Worm (Caenorhabditis elegans) whole organism, young adult: Measurements from ENCODE around the gene F57G9.3.

Experiments used
- D2030.7 ChIP-seq: fragments of 200-800 bp; sonication (Bioruptor generic); IDR thresholded peaks from 2 replicates; pipeline ENCODE4 v1.3.6; 2022; ENCODE audit warnings: missing genetic modification reagents, missing genetic modification characterization, missing compliant biosample characterization
- F10E7.11 ChIP-seq: sonication (generic microtip); optimal IDR thresholded peaks from 2 replicates; lab custom pipeline; 2017; ENCODE audit warnings: mild to moderate bottlenecking, missing genetic modification characterization, moderate library complexity, missing compliant biosample characterization
- F49E8.2 ChIP-seq: sonication (generic microtip); optimal IDR thresholded peaks from 3 replicates; lab custom pipeline; 2017; ENCODE audit warnings: missing genetic modification characterization, mild to moderate bottlenecking, missing compliant biosample characterization, antibody characterized with exemption, moderate library complexity; ENCODE audit not compliant: insufficient read depth
- F52B5.7 ChIP-seq: sonication (generic microtip); optimal IDR thresholded peaks from 2 replicates; lab custom pipeline; 2016; ENCODE audit warnings: mild to moderate bottlenecking, missing genetic modification characterization, missing compliant biosample characterization
- K11D2.4 ChIP-seq: fragments of 200-800 bp; sonication (Bioruptor generic); IDR thresholded peaks from 2 replicates; pipeline ENCODE4 v1.3.6; 2022; ENCODE audit warnings: missing genetic modification reagents, missing genetic modification characterization, missing compliant biosample characterization
- K12H6.12 ChIP-seq: fragments of 200-800 bp; sonication (Bioruptor generic); optimal IDR thresholded peaks from 2 replicates; lab custom pipeline; 2018; ENCODE audit warnings: mild to moderate bottlenecking, missing genetic modification characterization, missing compliant biosample characterization
- T26A5.8 ChIP-seq: sonication (generic microtip); optimal IDR thresholded peaks from 2 replicates; lab custom pipeline; 2016; ENCODE audit warnings: missing genetic modification characterization, missing compliant biosample characterization
- akir-1 ChIP-seq: fragments of 200-800 bp; sonication (Bioruptor generic); optimal IDR thresholded peaks from 2 replicates; lab custom pipeline; 2018; ENCODE audit warnings: mild to moderate bottlenecking, missing genetic modification characterization, moderate library complexity, missing compliant biosample characterization
- aptf-2 ChIP-seq: fragments of 200-800 bp; sonication (Bioruptor generic); conservative IDR thresholded peaks from 2 replicates; pipeline ENCODE4 v1.3.6; 2022; ENCODE audit warnings: missing genetic modification reagents, missing genetic modification characterization, missing compliant biosample characterization
- atf-7 ChIP-seq: sonication (generic microtip); optimal IDR thresholded peaks from 2 replicates; lab custom pipeline; 2017; ENCODE audit warnings: mild to moderate bottlenecking, missing genetic modification characterization, missing compliant biosample characterization
- athp-1 ChIP-seq: sonication (generic microtip); optimal IDR thresholded peaks from 2 replicates; lab custom pipeline; 2017; ENCODE audit warnings: mild to moderate bottlenecking, missing genetic modification characterization, missing compliant biosample characterization
- attf-3 ChIP-seq: fragments of 200-800 bp; sonication (Bioruptor generic); conservative IDR thresholded peaks from 2 replicates; pipeline ENCODE4 v1.3.6; 2022; ENCODE audit warnings: missing genetic modification reagents, missing genetic modification characterization, missing compliant biosample characterization
- attf-5 ChIP-seq: fragments of 200-800 bp; sonication (Bioruptor generic); optimal IDR thresholded peaks from 2 replicates; lab custom pipeline; 2018; ENCODE audit warnings: mild to moderate bottlenecking, missing genetic modification characterization, missing compliant biosample characterization
- attf-6 ChIP-seq: fragments of 200-800 bp; sonication (Bioruptor generic); IDR thresholded peaks from 2 replicates; pipeline ENCODE4 v1.3.6; 2022; ENCODE audit warnings: missing genetic modification reagents, missing genetic modification characterization, missing compliant biosample characterization
- bed-1 ChIP-seq: fragments of 200-800 bp; sonication (Bioruptor generic); IDR thresholded peaks from 2 replicates; pipeline ENCODE4 v1.3.6; 2022; ENCODE audit warnings: missing genetic modification reagents, missing genetic modification characterization, missing compliant biosample characterization
- cebp-2 ChIP-seq: fragments of 200-800 bp; sonication (Bioruptor generic); IDR thresholded peaks from 2 replicates; pipeline ENCODE4 v1.3.6; 2022; ENCODE audit warnings: missing genetic modification characterization, missing compliant biosample characterization
- dox-1 ChIP-seq: fragments of 200-800 bp; sonication (Bioruptor generic); IDR thresholded peaks from 2 replicates; pipeline ENCODE4 v1.3.6; 2022; ENCODE audit warnings: missing genetic modification reagents, missing genetic modification characterization, missing compliant biosample characterization
- efl-1 ChIP-seq: fragments of 150-350 bp; optimal IDR thresholded peaks from 2 replicates; lab custom pipeline; 2014; ENCODE audit warnings: missing biosample characterization, missing genetic modification reagents, missing genetic modification characterization
- ets-4 ChIP-seq: fragments of 200-800 bp; sonication (Bioruptor generic); optimal IDR thresholded peaks from 2 replicates; lab custom pipeline; 2018; ENCODE audit warnings: mild to moderate bottlenecking, missing genetic modification characterization, missing compliant biosample characterization
- hlh-26 ChIP-seq: fragments of 200-800 bp; sonication (Bioruptor generic); conservative IDR thresholded peaks from 2 replicates; pipeline ENCODE4 v1.3.6; 2022; ENCODE audit warnings: missing genetic modification reagents, missing genetic modification characterization, missing compliant biosample characterization
- hmg-1.2 ChIP-seq: fragments of 200-800 bp; sonication (Bioruptor generic); IDR thresholded peaks from 2 replicates; pipeline ENCODE4 v1.3.6; 2022; ENCODE audit warnings: missing genetic modification reagents, missing genetic modification characterization, missing compliant biosample characterization
- hmg-20 ChIP-seq: fragments of 200-800 bp; sonication (Bioruptor generic); IDR thresholded peaks from 2 replicates; pipeline ENCODE4 v1.3.6; 2022; ENCODE audit warnings: missing genetic modification reagents, missing genetic modification characterization, missing compliant biosample characterization
- hrde-1 ChIP-seq: sonication (generic microtip); optimal IDR thresholded peaks from 2 replicates; lab custom pipeline; 2016; ENCODE audit warnings: missing genetic modification characterization, mild to moderate bottlenecking, missing compliant biosample characterization, moderate library complexity, missing genotype, missing genetic modification reagents, borderline replicate concordance
- hsf-1 ChIP-seq: fragments of 200-800 bp; sonication (Bioruptor generic); IDR thresholded peaks from 2 replicates; pipeline ENCODE4 v1.3.6; 2022; ENCODE audit warnings: missing genetic modification reagents, missing genetic modification characterization, missing compliant biosample characterization
- lin-26 ChIP-seq: fragments of 200-800 bp; sonication (Bioruptor generic); IDR thresholded peaks from 2 replicates; pipeline ENCODE4 v1.3.6; 2022; ENCODE audit warnings: missing genetic modification reagents, missing genetic modification characterization, missing compliant biosample characterization
- lin-54 ChIP-seq: fragments of 200-800 bp; sonication (Bioruptor generic); optimal IDR thresholded peaks from 2 replicates; lab custom pipeline; 2018; ENCODE audit warnings: mild to moderate bottlenecking, missing genetic modification characterization, missing compliant biosample characterization
- lsl-1 ChIP-seq: fragments of 200-800 bp; sonication (Bioruptor generic); optimal IDR thresholded peaks from 2 replicates; lab custom pipeline; 2018; ENCODE audit warnings: mild to moderate bottlenecking, missing genetic modification characterization, moderate library complexity, missing compliant biosample characterization
- lsy-27 ChIP-seq: sonication (generic microtip); optimal IDR thresholded peaks from 2 replicates; lab custom pipeline; 2017; ENCODE audit warnings: missing genetic modification characterization, mild to moderate bottlenecking, missing compliant biosample characterization, antibody characterized with exemption, missing genotype, borderline replicate concordance; ENCODE audit not compliant: insufficient read depth
- madf-6 ChIP-seq: fragments of 200-800 bp; sonication (Bioruptor generic); IDR thresholded peaks from 2 replicates; pipeline ENCODE4 v1.3.6; 2022; ENCODE audit warnings: missing genetic modification reagents, missing genetic modification characterization, missing compliant biosample characterization
- madf-8 ChIP-seq: fragments of 200-800 bp; sonication (Bioruptor generic); conservative IDR thresholded peaks from 2 replicates; pipeline ENCODE4 v1.3.6; 2022; ENCODE audit warnings: missing genetic modification reagents, missing genetic modification characterization, missing compliant biosample characterization
- mcd-1 ChIP-seq: fragments of 200-800 bp; sonication (Bioruptor generic); IDR thresholded peaks from 2 replicates; pipeline ENCODE4 v1.3.6; 2022; ENCODE audit warnings: missing genetic modification reagents, missing genetic modification characterization, missing compliant biosample characterization
- nfya-2 ChIP-seq: fragments of 200-800 bp; sonication (Bioruptor generic); IDR thresholded peaks from 2 replicates; pipeline ENCODE4 v1.3.6; 2022; ENCODE audit warnings: missing genetic modification reagents, missing genetic modification characterization, missing compliant biosample characterization
- nfyb-1 ChIP-seq: fragments of 200-800 bp; sonication (Bioruptor generic); IDR thresholded peaks from 2 replicates; pipeline ENCODE4 v1.3.6; 2022; ENCODE audit warnings: missing genetic modification reagents, missing genetic modification characterization, missing compliant biosample characterization
- pbrm-1 ChIP-seq: fragments of 200-800 bp; sonication (Bioruptor generic); IDR thresholded peaks from 2 replicates; pipeline ENCODE4 v1.3.6; 2022; ENCODE audit warnings: missing genetic modification reagents, missing genetic modification characterization, missing compliant biosample characterization
- pha-4 ChIP-seq: fragments of 150-350 bp; sonication (generic microtip); optimal IDR thresholded peaks from 2 replicates; lab custom pipeline; 2014; ENCODE audit warnings: missing biosample characterization, missing genetic modification reagents, missing genetic modification characterization
- rcor-1 ChIP-seq: fragments of 200-800 bp; sonication (Bioruptor generic); IDR thresholded peaks from 2 replicates; pipeline ENCODE4 v1.3.6; 2022; ENCODE audit warnings: missing genetic modification reagents, missing genetic modification characterization, missing compliant biosample characterization
- sea-2 ChIP-seq: fragments of 200-800 bp; sonication (Bioruptor generic); IDR thresholded peaks from 2 replicates; pipeline ENCODE4 v1.3.6; 2022; ENCODE audit warnings: missing genetic modification characterization, missing compliant biosample characterization
- snpc-1.1 ChIP-seq: sonication (generic microtip); optimal IDR thresholded peaks from 2 replicates; lab custom pipeline; 2017; ENCODE audit warnings: missing genetic modification characterization, mild to moderate bottlenecking, missing compliant biosample characterization, antibody characterized with exemption, moderate library complexity, missing genotype, missing genetic modification reagents; ENCODE audit not compliant: insufficient read depth
- snpc-1.3 ChIP-seq: sonication (generic microtip); optimal IDR thresholded peaks from 2 replicates; lab custom pipeline; 2017; ENCODE audit warnings: missing genetic modification characterization, mild to moderate bottlenecking, missing compliant biosample characterization, antibody characterized with exemption, moderate library complexity, missing genotype, missing genetic modification reagents; ENCODE audit not compliant: insufficient read depth
- snpc-4 ChIP-seq, 5 experiments: fragments of 150-350 bp in 1 of 5; sonication (generic microtip) in 4 of 5; optimal IDR thresholded peaks; 2 replicates each; lab custom pipeline; 2014 to 2018; ENCODE audit warnings: missing genetic modification characterization in 5 of 5, missing biosample characterization in 3 of 5, antibody characterized with exemption in 2 of 5, mild to moderate bottlenecking in 2 of 5, missing compliant biosample characterization in 2 of 5, missing genotype in 2 of 5, moderate library complexity in 2 of 5, missing genetic modification reagents in 1 of 5
- sptf-2 ChIP-seq: fragments of 200-800 bp; sonication (Bioruptor generic); optimal IDR thresholded peaks from 2 replicates; lab custom pipeline; 2018; ENCODE audit warnings: mild to moderate bottlenecking, missing genetic modification characterization, missing compliant biosample characterization
- tlf-1 ChIP-seq: fragments of 200-800 bp; sonication (Bioruptor generic); optimal IDR thresholded peaks from 2 replicates; lab custom pipeline; 2018; ENCODE audit warnings: mild to moderate bottlenecking, missing genetic modification characterization, missing compliant biosample characterization
- xnd-1 ChIP-seq: sonication (generic microtip); optimal IDR thresholded peaks from 2 replicates; lab custom pipeline; 2016; ENCODE audit warnings: missing genotype, missing genetic modification reagents, missing genetic modification characterization, missing compliant biosample characterization
- zfh-2 ChIP-seq: fragments of 200-800 bp; sonication (Bioruptor generic); conservative IDR thresholded peaks from 2 replicates; pipeline ENCODE4 v1.3.6; 2022; ENCODE audit warnings: missing genetic modification reagents, missing genetic modification characterization, missing compliant biosample characterization
- ztf-26 ChIP-seq: sonication (generic microtip); optimal IDR thresholded peaks from 2 replicates; lab custom pipeline; 2017; ENCODE audit warnings: missing genetic modification characterization, missing compliant biosample characterization
- ztf-6 ChIP-seq: fragments of 200-800 bp; sonication (Bioruptor generic); IDR thresholded peaks from 2 replicates; pipeline ENCODE4 v1.3.6; 2022; ENCODE audit warnings: missing genetic modification reagents, missing genetic modification characterization, missing compliant biosample characterization

Gene F57G9.3

DNA sequence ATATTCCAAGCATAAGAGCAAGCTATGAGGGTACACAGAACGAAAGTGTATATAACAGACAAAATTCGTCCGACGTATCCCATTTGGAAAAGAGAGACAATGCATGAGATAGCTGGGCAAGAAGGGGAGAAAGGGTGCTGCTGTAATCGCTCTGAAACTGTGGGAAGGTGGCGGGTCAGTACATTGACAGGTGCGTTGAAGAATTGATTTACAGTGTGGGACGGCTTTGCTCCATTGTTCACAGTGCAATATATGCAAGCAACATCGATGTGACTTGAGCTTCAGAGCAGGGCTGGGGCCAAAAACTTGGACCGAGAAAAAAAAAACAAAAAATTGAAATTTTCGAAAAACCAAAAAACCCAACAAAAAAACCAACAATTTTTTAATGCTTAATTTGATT lies at the start of gene F57G9.3:
Gene F57G9.3 (minus strand): TSS at position 101 of the 400 bp plus-strand sequence.
- TF ChIP-seq mcd-1: no peak
- TF ChIP-seq lsy-27 (tag; lab: Kevin White, UChicago): no peak
- no peak for TF ChIP-seq ztf-6 (GFP tag; lab: Robert Waterston, UW)
- TF ChIP-seq F10E7.11: no peak
- no peak for TF ChIP-seq attf-6 (GFP tag; lab: Robert Waterston, UW)
- no peak for TF ChIP-seq ztf-26 (tag; lab: Kevin White, UChicago)
- TF ChIP-seq tlf-1 (GFP tag; lab: Kevin White, UChicago): no peak
- no peak for TF ChIP-seq sptf-2
- TF ChIP-seq bed-1: no peak
- TF ChIP-seq atf-7: no peak
- no peak for TF ChIP-seq ets-4 (GFP tag; lab: Kevin White, UChicago)

DNA sequence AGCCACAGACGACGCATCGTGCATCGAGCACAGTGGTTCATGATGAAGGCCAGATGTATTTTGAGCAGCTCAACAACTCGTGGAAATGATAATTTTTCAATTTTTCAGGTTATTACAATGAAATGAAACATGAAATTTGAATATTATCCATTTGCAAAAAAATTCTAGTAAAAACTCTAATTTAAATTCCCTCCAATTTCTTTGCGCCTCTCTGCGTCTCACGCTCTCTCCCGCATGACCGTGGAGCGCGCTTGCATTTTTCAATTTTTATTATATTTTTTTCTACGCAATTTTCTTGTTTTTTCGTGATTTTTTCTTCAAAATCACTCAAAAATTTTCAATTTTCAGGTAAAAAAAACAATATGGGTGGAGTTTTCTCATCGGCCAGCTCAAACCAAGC lies 49.4 kb upstream of the F57G9.3 start, which contains the start of gene tag-281:
Gene tag-281 (plus strand): TSS at position 340 of the 400 bp plus-strand sequence.
- TF ChIP-seq hsf-1 (GFP tag; lab: Robert Waterston, UW) (peak; percentile 53), snpc-1.1 (tag; lab: Kevin White, UChicago) (peak; percentile 39), F49E8.2 (tag; lab: Kevin White, UChicago) (peak; percentile 41), aptf-2 (GFP tag; lab: Robert Waterston, UW) (no peak), zfh-2 (no peak), attf-3 (GFP tag; lab: Robert Waterston, UW) (peak; percentile 38; the same call in 1 of the 2 replicates), hmg-20 (GFP tag; lab: Robert Waterston, UW) (no peak), dox-1 (GFP tag; lab: Robert Waterston, UW) (peak; percentile 56; the same call in 1 of the 2 replicates), madf-8 (GFP tag; lab: Robert Waterston, UW) (peak; percentile 32; the same call in 1 of the 2 replicates), athp-1 (tag; lab: Kevin White, UChicago) (peak; percentile 25), cebp-2 (GFP tag; lab: Robert Waterston, UW) (no peak), lin-26 (GFP tag; lab: Robert Waterston, UW) (no peak), K11D2.4 (GFP tag; lab: Robert Waterston, UW) (peak; percentile 52; the same call in 1 of the 2 replicates), hrde-1 (tag; lab: Kevin White, UChicago) (no peak), pha-4 (tag; lab: Kevin White, UChicago) (peak; percentile 44), F52B5.7 (tag; lab: Kevin White, UChicago) (no peak), hmg-1.2 (peak; percentile 100), hlh-26 (GFP tag; lab: Robert Waterston, UW) (no peak), snpc-1.3 (tag; lab: Kevin White, UChicago) (peak; percentile 38), nfya-2 (GFP tag; lab: Robert Waterston, UW) (no peak), attf-5 (GFP tag; lab: Kevin White, UChicago) (peak; percentile 73), rcor-1 (GFP tag; lab: Robert Waterston, UW) (peak; percentile 59), akir-1 (no peak), nfyb-1 (GFP tag; lab: Robert Waterston, UW) (no peak), lin-54 (GFP tag; lab: Kevin White, UChicago) (peak; percentile 97), mcd-1 (peak; percentile 98), madf-6 (GFP tag; lab: Robert Waterston, UW) (peak; percentile 79), xnd-1 (tag; lab: Kevin White, UChicago) (peak; percentile 52), efl-1 (GFP tag; lab: Kevin White, UChicago) (peak; percentile 87), snpc-4 (GFP tag; optimal IDR thresholded peaks at IDR 0.05; lab: Kevin White, UChicago) (no peak), snpc-4 (tag; optimal IDR thresholded peaks at IDR 0.05; lab: Kevin White, UChicago) (peak in 3 of 4 experiments; percentile 1 to 60 (median 33)), T26A5.8 (tag; lab: Kevin White, UChicago) (no peak), sea-2 (GFP tag; lab: Robert Waterston, UW) (no peak), D2030.7 (peak; percentile 28; the same call in 1 of the 2 replicates), lsl-1 (GFP tag; lab: Kevin White, UChicago) (peak; percentile 66), K12H6.12 (peak; percentile 9), pbrm-1 (GFP tag; lab: Robert Waterston, UW) (peak; percentile 66; the same call in 1 of the 2 replicates)
